Worm (Caenorhabditis elegans) whole organism, young adult: ENCODE measurements around the gene prx-19.

Experiments
- B0019.2 ChIP-seq: fragments of 200-800 bp; sonication (Bioruptor generic); conservative IDR thresholded peaks from 2 replicates; pipeline ENCODE4 v1.3.6; 2022; ENCODE audit warnings: missing genetic modification reagents, missing genetic modification characterization, missing compliant biosample characterization
- C06A6.2 ChIP-seq: fragments of 200-800 bp; sonication (Bioruptor generic); conservative IDR thresholded peaks from 2 replicates; pipeline ENCODE4 v1.3.6; 2022; ENCODE audit warnings: missing genetic modification characterization, missing compliant biosample characterization
- C17E4.6 ChIP-seq: fragments of 200-800 bp; sonication (Bioruptor generic); IDR thresholded peaks from 2 replicates; pipeline ENCODE4 v1.3.6; 2022; ENCODE audit warnings: missing genetic modification reagents, missing genetic modification characterization, missing compliant biosample characterization
- F23B12.7 ChIP-seq: sonication (generic microtip); optimal IDR thresholded peaks from 2 replicates; lab custom pipeline; 2017; ENCODE audit warnings: missing genetic modification characterization, mild to moderate bottlenecking, missing compliant biosample characterization, antibody characterized with exemption, moderate library complexity; ENCODE audit not compliant: insufficient read depth
- F33H1.4 ChIP-seq: fragments of 200-800 bp; sonication (Bioruptor generic); IDR thresholded peaks from 2 replicates; pipeline ENCODE4 v1.3.6; 2022; ENCODE audit warnings: missing genetic modification reagents, missing genetic modification characterization, missing compliant biosample characterization
- F52B5.7 ChIP-seq: sonication (generic microtip); optimal IDR thresholded peaks from 2 replicates; lab custom pipeline; 2016; ENCODE audit warnings: mild to moderate bottlenecking, missing genetic modification characterization, missing compliant biosample characterization
- F55B11.4 ChIP-seq: sonication (generic microtip); optimal IDR thresholded peaks from 2 replicates; lab custom pipeline; 2016; ENCODE audit warnings: missing compliant biosample characterization, missing genetic modification characterization, borderline replicate concordance; ENCODE audit not compliant: insufficient read depth
- F57C9.4 ChIP-seq: sonication (generic microtip); optimal IDR thresholded peaks from 2 replicates; lab custom pipeline; 2017; ENCODE audit warnings: mild to moderate bottlenecking, missing genetic modification characterization, missing compliant biosample characterization
- K11D2.4 ChIP-seq: fragments of 200-800 bp; sonication (Bioruptor generic); IDR thresholded peaks from 2 replicates; pipeline ENCODE4 v1.3.6; 2022; ENCODE audit warnings: missing genetic modification reagents, missing genetic modification characterization, missing compliant biosample characterization
- K12H6.12 ChIP-seq: fragments of 200-800 bp; sonication (Bioruptor generic); optimal IDR thresholded peaks from 2 replicates; lab custom pipeline; 2018; ENCODE audit warnings: mild to moderate bottlenecking, missing genetic modification characterization, missing compliant biosample characterization
- T26A5.8 ChIP-seq: sonication (generic microtip); optimal IDR thresholded peaks from 2 replicates; lab custom pipeline; 2016; ENCODE audit warnings: missing genetic modification characterization, missing compliant biosample characterization
- Y53F4B.3 ChIP-seq: fragments of 200-800 bp; sonication (Bioruptor generic); IDR thresholded peaks from 2 replicates; pipeline ENCODE4 v1.3.6; 2022; ENCODE audit warnings: missing genetic modification reagents, missing genetic modification characterization, missing compliant biosample characterization
- Y79H2A.3 ChIP-seq: fragments of 200-800 bp; sonication (Bioruptor generic); conservative IDR thresholded peaks from 2 replicates; pipeline ENCODE4 v1.3.6; 2022; ENCODE audit warnings: missing genetic modification reagents, missing genetic modification characterization, missing compliant biosample characterization
- aptf-3 ChIP-seq: fragments of 200-800 bp; sonication (Bioruptor generic); IDR thresholded peaks from 2 replicates; pipeline ENCODE4 v1.3.6; 2022; ENCODE audit warnings: missing genetic modification characterization, missing compliant biosample characterization
- bed-2 ChIP-seq: fragments of 200-800 bp; sonication (Bioruptor generic); IDR thresholded peaks from 2 replicates; pipeline ENCODE4 v1.3.6; 2022; ENCODE audit warnings: missing genetic modification reagents, missing genetic modification characterization, missing compliant biosample characterization
- cebp-1 ChIP-seq, 2 experiments: fragments of 200-800 bp in 1 of 2; sonication (Bioruptor generic) in 1 of 2; sonication (generic microtip) in 1 of 2; IDR thresholded peaks in 1 of 2; optimal IDR thresholded peaks in 1 of 2; 2 replicates each; pipeline versions ENCODE4 v1.3.6 to Lab custom; 2017 to 2022; ENCODE audit warnings: missing compliant biosample characterization in 2 of 2, missing genetic modification characterization in 2 of 2, mild to moderate bottlenecking in 1 of 2, missing genetic modification reagents in 1 of 2, moderate library complexity in 1 of 2
- cebp-2 ChIP-seq: fragments of 200-800 bp; sonication (Bioruptor generic); IDR thresholded peaks from 2 replicates; pipeline ENCODE4 v1.3.6; 2022; ENCODE audit warnings: missing genetic modification characterization, missing compliant biosample characterization
- ceh-40 ChIP-seq: fragments of 200-800 bp; sonication (Bioruptor generic); IDR thresholded peaks from 2 replicates; pipeline ENCODE4 v1.3.6; 2022; ENCODE audit warnings: missing genetic modification characterization, missing compliant biosample characterization
- dox-1 ChIP-seq: fragments of 200-800 bp; sonication (Bioruptor generic); IDR thresholded peaks from 2 replicates; pipeline ENCODE4 v1.3.6; 2022; ENCODE audit warnings: missing genetic modification reagents, missing genetic modification characterization, missing compliant biosample characterization
- egl-44 ChIP-seq: fragments of 200-800 bp; sonication (Bioruptor generic); IDR thresholded peaks from 2 replicates; pipeline ENCODE4 v1.3.6; 2022; ENCODE audit warnings: missing genetic modification reagents, missing genetic modification characterization, missing compliant biosample characterization
- egrh-3 ChIP-seq: fragments of 200-800 bp; sonication (Bioruptor generic); IDR thresholded peaks from 2 replicates; pipeline ENCODE4 v1.3.6; 2022; ENCODE audit warnings: missing genetic modification reagents, missing genetic modification characterization, missing compliant biosample characterization
- ets-4 ChIP-seq: fragments of 200-800 bp; sonication (Bioruptor generic); optimal IDR thresholded peaks from 2 replicates; lab custom pipeline; 2018; ENCODE audit warnings: mild to moderate bottlenecking, missing genetic modification characterization, missing compliant biosample characterization
- fkh-3 ChIP-seq: sonication (generic microtip); optimal IDR thresholded peaks from 2 replicates; lab custom pipeline; 2016; ENCODE audit warnings: mild to moderate bottlenecking, missing genetic modification characterization, missing compliant biosample characterization
- him-1 ChIP-seq: sonication (generic microtip); optimal IDR thresholded peaks from 2 replicates; lab custom pipeline; 2016; ENCODE audit warnings: missing genotype, missing genetic modification reagents, missing genetic modification characterization, missing compliant biosample characterization
- hlh-26 ChIP-seq: fragments of 200-800 bp; sonication (Bioruptor generic); conservative IDR thresholded peaks from 2 replicates; pipeline ENCODE4 v1.3.6; 2022; ENCODE audit warnings: missing genetic modification reagents, missing genetic modification characterization, missing compliant biosample characterization
- hmg-1.2 ChIP-seq: fragments of 200-800 bp; sonication (Bioruptor generic); IDR thresholded peaks from 2 replicates; pipeline ENCODE4 v1.3.6; 2022; ENCODE audit warnings: missing genetic modification reagents, missing genetic modification characterization, missing compliant biosample characterization
- lag-1 ChIP-seq: fragments of 200-800 bp; sonication (Bioruptor generic); IDR thresholded peaks from 2 replicates; pipeline ENCODE4 v1.3.6; 2022; ENCODE audit warnings: missing genetic modification reagents, missing genetic modification characterization, missing compliant biosample characterization
- let-526 ChIP-seq: fragments of 200-800 bp; sonication (Bioruptor generic); IDR thresholded peaks from 2 replicates; pipeline ENCODE4 v1.3.6; 2022; ENCODE audit warnings: missing genetic modification reagents, missing genetic modification characterization, missing compliant biosample characterization
- let-607 ChIP-seq, 2 experiments: fragments of 200-800 bp in 1 of 2; sonication (Bioruptor generic) in 1 of 2; sonication (generic microtip) in 1 of 2; optimal IDR thresholded peaks; 2 replicates each; lab custom pipeline; 2016 to 2018; ENCODE audit warnings: mild to moderate bottlenecking in 2 of 2, missing compliant biosample characterization in 2 of 2, missing genetic modification characterization in 2 of 2, moderate library complexity in 2 of 2, missing genotype in 1 of 2
- lin-26 ChIP-seq: fragments of 200-800 bp; sonication (Bioruptor generic); IDR thresholded peaks from 2 replicates; pipeline ENCODE4 v1.3.6; 2022; ENCODE audit warnings: missing genetic modification reagents, missing genetic modification characterization, missing compliant biosample characterization
- lir-1 ChIP-seq: fragments of 200-800 bp; sonication (Bioruptor generic); conservative IDR thresholded peaks from 2 replicates; pipeline ENCODE4 v1.3.6; 2022; ENCODE audit warnings: missing genetic modification reagents, missing genetic modification characterization, missing compliant biosample characterization
- madf-6 ChIP-seq: fragments of 200-800 bp; sonication (Bioruptor generic); IDR thresholded peaks from 2 replicates; pipeline ENCODE4 v1.3.6; 2022; ENCODE audit warnings: missing genetic modification reagents, missing genetic modification characterization, missing compliant biosample characterization
- madf-8 ChIP-seq: fragments of 200-800 bp; sonication (Bioruptor generic); conservative IDR thresholded peaks from 2 replicates; pipeline ENCODE4 v1.3.6; 2022; ENCODE audit warnings: missing genetic modification reagents, missing genetic modification characterization, missing compliant biosample characterization
- mel-28 ChIP-seq: sonication (generic microtip); optimal IDR thresholded peaks from 2 replicates; lab custom pipeline; 2016; ENCODE audit warnings: borderline replicate concordance, mild to moderate bottlenecking, missing genetic modification characterization, missing compliant biosample characterization
- nfya-2 ChIP-seq: fragments of 200-800 bp; sonication (Bioruptor generic); IDR thresholded peaks from 2 replicates; pipeline ENCODE4 v1.3.6; 2022; ENCODE audit warnings: missing genetic modification reagents, missing genetic modification characterization, missing compliant biosample characterization
- nhr-120 ChIP-seq: fragments of 200-800 bp; sonication (Bioruptor generic); IDR thresholded peaks from 2 replicates; pipeline ENCODE4 v1.3.6; 2022; ENCODE audit warnings: missing genetic modification characterization, missing compliant biosample characterization
- nhr-80 ChIP-seq: sonication (generic microtip); optimal IDR thresholded peaks from 2 replicates; lab custom pipeline; 2016; ENCODE audit warnings: missing genetic modification characterization, missing compliant biosample characterization
- nhr-90 ChIP-seq: sonication (generic microtip); optimal IDR thresholded peaks from 2 replicates; lab custom pipeline; 2016; ENCODE audit warnings: missing genotype, mild to moderate bottlenecking, missing genetic modification characterization, missing compliant biosample characterization
- pha-4 ChIP-seq: fragments of 150-350 bp; sonication (generic microtip); optimal IDR thresholded peaks from 2 replicates; lab custom pipeline; 2014; ENCODE audit warnings: missing biosample characterization, missing genetic modification reagents, missing genetic modification characterization
- rcor-1 ChIP-seq: fragments of 200-800 bp; sonication (Bioruptor generic); IDR thresholded peaks from 2 replicates; pipeline ENCODE4 v1.3.6; 2022; ENCODE audit warnings: missing genetic modification reagents, missing genetic modification characterization, missing compliant biosample characterization
- repo-1 ChIP-seq: sonication (generic microtip); optimal IDR thresholded peaks from 2 replicates; lab custom pipeline; 2017; ENCODE audit warnings: mild to moderate bottlenecking, missing genetic modification characterization, missing compliant biosample characterization
- snpc-1.3 ChIP-seq: sonication (generic microtip); optimal IDR thresholded peaks from 2 replicates; lab custom pipeline; 2017; ENCODE audit warnings: missing genetic modification characterization, mild to moderate bottlenecking, missing compliant biosample characterization, antibody characterized with exemption, moderate library complexity, missing genotype, missing genetic modification reagents; ENCODE audit not compliant: insufficient read depth
- somi-1 ChIP-seq: fragments of 200-800 bp; sonication (Bioruptor generic); optimal IDR thresholded peaks from 2 replicates; lab custom pipeline; 2018; ENCODE audit warnings: mild to moderate bottlenecking, missing genetic modification characterization, missing compliant biosample characterization
- tbx-9 ChIP-seq: sonication (generic microtip); optimal IDR thresholded peaks from 2 replicates; lab custom pipeline; 2016; ENCODE audit warnings: borderline replicate concordance, missing genetic modification characterization, inconsistent platforms, missing compliant biosample characterization
- ztf-22 ChIP-seq: fragments of 200-800 bp; sonication (Bioruptor generic); optimal IDR thresholded peaks from 2 replicates; lab custom pipeline; 2018; ENCODE audit warnings: mild to moderate bottlenecking, missing genetic modification characterization, moderate library complexity, missing compliant biosample characterization
- ztf-25 ChIP-seq: fragments of 200-800 bp; sonication (Bioruptor generic); IDR thresholded peaks from 2 replicates; pipeline ENCODE4 v1.3.6; 2022; ENCODE audit warnings: missing genetic modification reagents, missing genetic modification characterization, missing compliant biosample characterization
- ztf-28 ChIP-seq: fragments of 200-800 bp; sonication (Bioruptor generic); IDR thresholded peaks from 2 replicates; pipeline ENCODE4 v1.3.6; 2022; ENCODE audit warnings: missing genetic modification reagents, missing genetic modification characterization, missing compliant biosample characterization
- ztf-6 ChIP-seq: fragments of 200-800 bp; sonication (Bioruptor generic); IDR thresholded peaks from 2 replicates; pipeline ENCODE4 v1.3.6; 2022; ENCODE audit warnings: missing genetic modification reagents, missing genetic modification characterization, missing compliant biosample characterization

prx-19 gene

DNA sequence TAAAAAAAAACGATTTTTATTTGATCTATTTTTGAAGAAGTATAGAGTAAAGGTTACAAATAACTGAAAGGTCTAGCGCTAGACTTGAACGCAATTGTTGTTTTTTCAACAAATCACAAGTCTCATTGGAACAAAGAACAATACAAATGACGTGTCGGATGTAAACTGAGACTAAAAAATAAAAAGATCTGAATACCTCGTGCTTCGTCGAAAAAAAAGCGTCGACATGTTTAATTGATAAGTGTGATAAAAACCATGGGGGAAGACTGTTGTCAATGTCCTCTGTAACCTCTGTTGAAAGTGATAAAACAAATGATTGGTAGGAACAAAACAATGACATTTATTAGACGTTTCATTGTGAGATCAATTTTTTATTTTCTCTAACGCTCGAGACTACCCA is 26.4 kb downstream of the prx-19 start (continued):
- TF ChIP-seq ztf-22 (GFP tag; lab: Kevin White, UChicago) = peak; percentile 30
- no peak for TF ChIP-seq repo-1
- no peak for TF ChIP-seq lir-1 (GFP tag; lab: Robert Waterston, UW)
- TF ChIP-seq C17E4.6 (GFP tag; lab: Robert Waterston, UW) = no peak
- no peak for TF ChIP-seq mel-28 (tag; lab: Kevin White, UChicago)
- TF ChIP-seq egl-44 = no peak
- no peak for TF ChIP-seq nfya-2 (GFP tag; lab: Robert Waterston, UW)
- TF ChIP-seq hlh-26 (GFP tag; lab: Robert Waterston, UW) = no peak
- no peak for TF ChIP-seq rcor-1 (GFP tag; lab: Robert Waterston, UW)
- TF ChIP-seq Y53F4B.3 = no peak
- no peak for TF ChIP-seq let-526 (GFP tag; lab: Robert Waterston, UW)
- TF ChIP-seq hmg-1.2 (GFP tag; lab: Robert Waterston, UW) = no peak
- no peak for TF ChIP-seq dox-1 (GFP tag; lab: Robert Waterston, UW)
- TF ChIP-seq F33H1.4 (GFP tag; lab: Robert Waterston, UW) = no peak
- TF ChIP-seq cebp-1 (GFP tag; IDR thresholded peaks at IDR 0.05; lab: Robert Waterston, UW) = 0 out of 2 replicates have a peak, but pooled peaks have one; percentile 35
- peak; percentile 44 for TF ChIP-seq cebp-1 (tag; optimal IDR thresholded peaks at IDR 0.05; lab: Kevin White, UChicago)
- no peak for TF ChIP-seq F23B12.7 (tag; lab: Kevin White, UChicago)
- TF ChIP-seq ets-4 (GFP tag; lab: Kevin White, UChicago) = no peak
- TF ChIP-seq T26A5.8 (tag; lab: Kevin White, UChicago) = no peak
- no peak for TF ChIP-seq madf-8
- TF ChIP-seq lin-26 (GFP tag; lab: Robert Waterston, UW) = no peak
- TF ChIP-seq F57C9.4 (tag; lab: Kevin White, UChicago) = no peak
- no peak for TF ChIP-seq ztf-25 (GFP tag; lab: Robert Waterston, UW)
- TF ChIP-seq aptf-3 (GFP tag; lab: Robert Waterston, UW) = no peak
- TF ChIP-seq nhr-120 (GFP tag; lab: Robert Waterston, UW) = no peak
- TF ChIP-seq K11D2.4 = no peak
- TF ChIP-seq cebp-2 (GFP tag; lab: Robert Waterston, UW) = no peak
- TF ChIP-seq somi-1 (GFP tag; lab: Kevin White, UChicago) = peak; percentile 65
- no peak for TF ChIP-seq snpc-1.3 (tag; lab: Kevin White, UChicago)
- TF ChIP-seq nhr-90 (tag; lab: Kevin White, UChicago) = no peak
- no peak for TF ChIP-seq pha-4 (tag; lab: Kevin White, UChicago)
- TF ChIP-seq him-1 (tag; lab: Kevin White, UChicago) = no peak
- no peak for TF ChIP-seq madf-6 (GFP tag; lab: Robert Waterston, UW)
- TF ChIP-seq ztf-28 = no peak
- TF ChIP-seq Y79H2A.3 (GFP tag; lab: Robert Waterston, UW) = no peak
- TF ChIP-seq C06A6.2 (GFP tag; lab: Robert Waterston, UW) = no peak
- TF ChIP-seq tbx-9 (tag; lab: Kevin White, UChicago) = no peak
- TF ChIP-seq let-607 (tag; optimal IDR thresholded peaks at IDR 0.05; lab: Kevin White, UChicago) = peak in 1 of 2 experiments; percentile 37
- no peak for TF ChIP-seq F52B5.7 (tag; lab: Kevin White, UChicago)
- TF ChIP-seq lag-1 (GFP tag; lab: Robert Waterston, UW) = no peak
- no peak for TF ChIP-seq bed-2 (GFP tag; lab: Robert Waterston, UW)
- TF ChIP-seq B0019.2 (GFP tag; lab: Robert Waterston, UW) = no peak
- peak; percentile 90 for TF ChIP-seq nhr-80 (tag; lab: Kevin White, UChicago)
- no peak for TF ChIP-seq K12H6.12 (tag; lab: Kevin White, UChicago)
- no peak for TF ChIP-seq fkh-3 (tag; lab: Kevin White, UChicago)
- TF ChIP-seq ztf-6 (GFP tag; lab: Robert Waterston, UW) = no peak
- no peak for TF ChIP-seq egrh-3 (GFP tag; lab: Robert Waterston, UW)
- no peak for TF ChIP-seq ceh-40 (GFP tag; lab: Robert Waterston, UW)
- TF ChIP-seq F55B11.4 (tag; lab: Kevin White, UChicago) = no peak
